Worm (Caenorhabditis elegans) whole organism, late embryonic: Measurements from ENCODE around the gene ZK1240.5.

Experiments used
- C08G9.2 ChIP-seq: sonication (generic microtip); optimal IDR thresholded peaks from 2 replicates; lab custom pipeline; 2016; ENCODE audit warnings: mild to moderate bottlenecking, missing genetic modification characterization, moderate library complexity, missing compliant biosample characterization
- C38D4.7 ChIP-seq: fragments of 200-800 bp; sonication (Bioruptor generic); optimal IDR thresholded peaks from 2 replicates; lab custom pipeline; 2018; ENCODE audit warnings: mild to moderate bottlenecking, missing genetic modification characterization, moderate library complexity, missing compliant biosample characterization
- F13H6.1 ChIP-seq: sonication (generic microtip); optimal IDR thresholded peaks from 2 replicates; lab custom pipeline; 2016; ENCODE audit warnings: missing genetic modification characterization, missing compliant biosample characterization
- K02D7.2 ChIP-seq: sonication (generic microtip); optimal IDR thresholded peaks from 2 replicates; lab custom pipeline; 2017; ENCODE audit warnings: mild to moderate bottlenecking, missing genetic modification characterization, missing compliant biosample characterization
- T23F11.4 ChIP-seq: fragments of 200-800 bp; sonication (Bioruptor generic); optimal IDR thresholded peaks from 2 replicates; lab custom pipeline; 2018; ENCODE audit warnings: mild to moderate bottlenecking, missing genetic modification characterization, missing compliant biosample characterization
- Y22D7AL.16 ChIP-seq: sonication (generic microtip); optimal IDR thresholded peaks from 2 replicates; lab custom pipeline; 2016; ENCODE audit warnings: missing genetic modification characterization, missing compliant biosample characterization
- ahr-1 ChIP-seq: sonication (generic microtip); optimal IDR thresholded peaks from 2 replicates; lab custom pipeline; 2016; ENCODE audit warnings: missing genetic modification characterization, missing compliant biosample characterization
- ceh-2 ChIP-seq: sonication (generic microtip); optimal IDR thresholded peaks from 2 replicates; lab custom pipeline; 2016; ENCODE audit warnings: missing genotype, missing genetic modification characterization, missing compliant biosample characterization
- ceh-22 ChIP-seq: sonication (generic microtip); optimal IDR thresholded peaks from 2 replicates; lab custom pipeline; 2017; ENCODE audit warnings: missing biosample characterization, missing genetic modification characterization
- ceh-48 ChIP-seq: sonication (generic microtip); optimal IDR thresholded peaks from 2 replicates; lab custom pipeline; 2016; ENCODE audit warnings: missing genetic modification characterization, inconsistent platforms, missing compliant biosample characterization
- ceh-6 ChIP-seq: fragments of 200-800 bp; sonication (Bioruptor generic); optimal IDR thresholded peaks from 2 replicates; lab custom pipeline; 2018; ENCODE audit warnings: mild to moderate bottlenecking, missing genetic modification characterization, missing compliant biosample characterization
- ceh-9 ChIP-seq: sonication (generic microtip); optimal IDR thresholded peaks from 2 replicates; lab custom pipeline; 2016; ENCODE audit warnings: mild to moderate bottlenecking, missing genetic modification characterization, inconsistent platforms, missing compliant biosample characterization
- che-1 ChIP-seq: sonication (generic microtip); optimal IDR thresholded peaks from 2 replicates; lab custom pipeline; 2016; ENCODE audit warnings: mild to moderate bottlenecking, missing genetic modification characterization, missing compliant biosample characterization
- dve-1 ChIP-seq: sonication (generic microtip); optimal IDR thresholded peaks from 2 replicates; lab custom pipeline; 2017; ENCODE audit warnings: antibody characterized with exemption, mild to moderate bottlenecking, missing genetic modification characterization, missing compliant biosample characterization
- ets-4 ChIP-seq: sonication (generic microtip); optimal IDR thresholded peaks from 2 replicates; lab custom pipeline; 2016; ENCODE audit warnings: missing genetic modification characterization, missing compliant biosample characterization
- eyg-1 ChIP-seq: sonication (generic microtip); optimal IDR thresholded peaks from 2 replicates; lab custom pipeline; 2016; ENCODE audit warnings: missing genotype, missing genetic modification characterization, missing compliant biosample characterization
- fax-1 ChIP-seq: sonication (generic microtip); optimal IDR thresholded peaks from 2 replicates; lab custom pipeline; 2016; ENCODE audit warnings: missing genotype, missing genetic modification characterization, missing compliant biosample characterization
- fkh-10 ChIP-seq: fragments of 150-350 bp; optimal IDR thresholded peaks from 2 replicates; lab custom pipeline; 2014; ENCODE audit warnings: missing biosample characterization, missing genetic modification reagents, missing genetic modification characterization
- fkh-6 ChIP-seq: sonication (generic microtip); optimal IDR thresholded peaks from 2 replicates; lab custom pipeline; 2016; ENCODE audit warnings: missing genetic modification characterization, missing compliant biosample characterization
- gmeb-2 ChIP-seq: sonication (generic microtip); optimal IDR thresholded peaks from 2 replicates; lab custom pipeline; 2016; ENCODE audit warnings: missing genetic modification characterization, inconsistent platforms, missing compliant biosample characterization
- hlh-13 ChIP-seq: fragments of 200-800 bp; sonication (Bioruptor generic); optimal IDR thresholded peaks from 2 replicates; lab custom pipeline; 2018; ENCODE audit warnings: mild to moderate bottlenecking, missing genetic modification characterization, missing compliant biosample characterization
- hlh-15 ChIP-seq: sonication (generic microtip); optimal IDR thresholded peaks from 2 replicates; lab custom pipeline; 2016; ENCODE audit warnings: missing genetic modification characterization, missing compliant biosample characterization
- hlh-6 ChIP-seq: sonication (generic microtip); optimal IDR thresholded peaks from 2 replicates; lab custom pipeline; 2016; ENCODE audit warnings: missing genotype, missing genetic modification characterization, missing compliant biosample characterization
- lim-6 ChIP-seq: sonication (generic microtip); optimal IDR thresholded peaks from 2 replicates; lab custom pipeline; 2016; ENCODE audit warnings: missing genetic modification characterization, missing compliant biosample characterization
- madf-2 ChIP-seq: sonication (generic microtip); optimal IDR thresholded peaks from 2 replicates; lab custom pipeline; 2017; ENCODE audit warnings: missing genetic modification characterization, missing compliant biosample characterization
- nhr-11 ChIP-seq: fragments of 150-350 bp; optimal IDR thresholded peaks from 2 replicates; lab custom pipeline; 2014; ENCODE audit warnings: missing biosample characterization, missing genetic modification characterization
- npax-4 ChIP-seq: sonication (generic microtip); optimal IDR thresholded peaks from 2 replicates; lab custom pipeline; 2016; ENCODE audit warnings: missing genetic modification characterization, missing compliant biosample characterization
- odd-2 ChIP-seq: sonication (generic microtip); optimal IDR thresholded peaks from 2 replicates; lab custom pipeline; 2017; ENCODE audit warnings: antibody characterized with exemption, mild to moderate bottlenecking, missing genetic modification characterization, missing compliant biosample characterization
- pag-3 ChIP-seq: sonication (generic microtip); optimal IDR thresholded peaks from 2 replicates; lab custom pipeline; 2016; ENCODE audit warnings: missing compliant biosample characterization, missing genetic modification characterization, borderline replicate concordance
- pat-9 ChIP-seq: fragments of 200-800 bp; sonication (Bioruptor generic); optimal IDR thresholded peaks from 2 replicates; lab custom pipeline; 2018; ENCODE audit warnings: mild to moderate bottlenecking, missing genetic modification characterization, moderate library complexity, missing compliant biosample characterization
- pha-4 ChIP-seq: fragments of 150-350 bp; optimal IDR thresholded peaks from 2 replicates; lab custom pipeline; 2018; ENCODE audit warnings: missing biosample characterization, missing genetic modification reagents, missing genetic modification characterization
- ref-2 ChIP-seq: sonication (generic microtip); optimal IDR thresholded peaks from 2 replicates; lab custom pipeline; 2016; ENCODE audit warnings: missing genetic modification characterization, missing compliant biosample characterization
- rnt-1 ChIP-seq: sonication (generic microtip); optimal IDR thresholded peaks from 2 replicates; lab custom pipeline; 2016; ENCODE audit warnings: missing genetic modification characterization, missing compliant biosample characterization
- sox-2 ChIP-seq: fragments of 200-800 bp; sonication (Bioruptor generic); IDR thresholded peaks from 2 replicates; pipeline ENCODE4 v1.3.6; 2022; ENCODE audit warnings: missing genetic modification reagents, missing genetic modification characterization, missing compliant biosample characterization
- sox-4 ChIP-seq: sonication (generic microtip); optimal IDR thresholded peaks from 2 replicates; lab custom pipeline; 2017; ENCODE audit warnings: mild to moderate bottlenecking, missing genetic modification characterization, inconsistent platforms, missing compliant biosample characterization
- zip-5 ChIP-seq: sonication (generic microtip); optimal IDR thresholded peaks from 2 replicates; lab custom pipeline; 2016; ENCODE audit warnings: missing genetic modification characterization, missing compliant biosample characterization

Gene ZK1240.5

DNA sequence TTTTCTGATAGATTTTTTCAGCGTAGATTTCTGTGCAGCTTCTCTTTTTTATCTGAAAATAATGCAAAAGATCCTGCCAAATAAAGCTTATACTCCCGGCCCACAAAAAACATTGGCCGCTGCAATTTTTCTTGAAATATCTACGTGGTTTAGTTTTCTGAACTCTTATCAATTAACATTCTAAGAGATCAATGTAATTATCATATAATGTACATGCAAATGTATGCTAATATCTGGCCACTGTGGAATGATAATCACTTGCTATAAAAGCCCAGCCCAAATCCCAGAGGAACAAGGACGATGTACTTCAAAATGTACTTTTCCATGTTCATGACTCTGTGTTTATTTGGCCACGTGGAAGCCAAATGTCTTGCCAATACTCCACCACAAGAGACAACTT, 36.7 kb upstream of the ZK1240.5 start, which contains the start of gene F43C11.2:
TSS of gene F43C11.2 (plus strand) at position 301 of the 400 bp plus-strand sequence.
- no peak for TF ChIP-seq zip-5 (tag; lab: Kevin White, UChicago)
- TF ChIP-seq C08G9.2 (tag; lab: Kevin White, UChicago) = no peak
- no peak for TF ChIP-seq madf-2 (tag; lab: Kevin White, UChicago)
- TF ChIP-seq K02D7.2 = no peak
- TF ChIP-seq pat-9 (tag; lab: Kevin White, UChicago) = no peak
- no peak for TF ChIP-seq fkh-6 (tag; lab: Kevin White, UChicago)
- no peak for TF ChIP-seq fkh-10 (GFP tag; lab: Kevin White, UChicago)
- TF ChIP-seq pha-4 (tag; lab: Kevin White, UChicago) = no peak
- no peak for TF ChIP-seq npax-4 (tag; lab: Kevin White, UChicago)
- no peak for TF ChIP-seq rnt-1
- TF ChIP-seq fax-1 (tag; lab: Kevin White, UChicago) = no peak
- no peak for TF ChIP-seq ceh-2 (tag; lab: Kevin White, UChicago)

DNA sequence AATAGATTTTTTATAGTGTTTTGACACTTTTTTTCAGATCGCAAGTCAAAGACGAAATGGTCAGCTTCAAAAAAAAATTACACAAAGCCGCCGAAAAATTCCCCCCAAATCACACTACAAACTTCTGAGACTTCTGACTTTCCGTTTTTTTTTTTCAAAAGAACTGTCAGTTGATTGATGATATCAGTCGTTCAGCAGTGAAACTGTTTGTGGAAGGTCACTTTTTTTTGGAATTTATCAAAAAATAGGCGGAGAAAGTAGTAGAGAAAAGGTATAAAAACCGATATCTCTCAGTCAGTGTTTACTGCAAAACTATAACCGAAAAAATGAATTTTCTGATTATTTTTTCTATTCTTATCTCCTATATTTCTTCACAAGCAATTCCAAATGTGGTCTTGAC, 35.3 kb upstream of the ZK1240.5 start, which contains the start of gene F43C11.3:
TSS of gene F43C11.3 (plus strand) at position 301 of the 400 bp plus-strand sequence.
- no peak for TF ChIP-seq zip-5 (tag; lab: Kevin White, UChicago)
- no peak for TF ChIP-seq ceh-22 (tag; lab: Kevin White, UChicago)
- TF ChIP-seq ceh-2 (tag; lab: Kevin White, UChicago) = no peak
- no peak for TF ChIP-seq nhr-11 (tag; lab: Kevin White, UChicago)
- no peak for TF ChIP-seq T23F11.4 (GFP tag; lab: Kevin White, UChicago)

DNA sequence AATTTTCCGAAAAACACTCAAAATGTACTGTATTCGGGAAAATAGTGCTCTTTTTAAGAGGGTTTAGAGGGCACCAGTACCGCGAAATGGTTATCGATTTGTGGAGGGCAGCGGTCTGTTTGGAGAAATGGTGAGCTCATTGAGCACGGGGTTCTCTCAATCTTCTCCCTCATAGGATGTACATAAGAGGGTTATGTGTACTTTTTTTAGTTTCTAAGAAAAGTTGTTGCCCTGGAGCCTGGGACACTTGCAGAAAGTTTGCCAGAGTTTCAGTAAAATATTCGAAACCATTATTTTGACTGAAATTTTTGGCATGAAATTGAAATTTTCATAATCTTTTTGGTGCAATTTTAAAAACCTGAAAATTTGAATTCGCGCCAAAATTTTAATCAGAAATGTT, 34.8 kb upstream of the ZK1240.5 start, which contains the start of gene F43C11.10:
TSS of gene F43C11.10 (minus strand) at position 101 of the 400 bp plus-strand sequence.
- TF ChIP-seq ceh-22 (tag; lab: Kevin White, UChicago) (no peak), gmeb-2 (tag; lab: Kevin White, UChicago) (no peak), madf-2 (tag; lab: Kevin White, UChicago) (no peak), K02D7.2 (no peak), odd-2 (tag; lab: Kevin White, UChicago) (no peak), rnt-1 (no peak), fax-1 (tag; lab: Kevin White, UChicago) (no peak), hlh-15 (no peak), ahr-1 (tag; lab: Kevin White, UChicago) (no peak), che-1 (no peak), dve-1 (no peak), ceh-48 (no peak), ceh-6 (no peak), hlh-6 (no peak), pat-9 (tag; lab: Kevin White, UChicago) (no peak), ref-2 (tag; lab: Kevin White, UChicago) (no peak), C38D4.7 (GFP tag; lab: Kevin White, UChicago) (no peak), eyg-1 (no peak), Y22D7AL.16 (tag; lab: Kevin White, UChicago) (no peak), hlh-13 (no peak)

DNA sequence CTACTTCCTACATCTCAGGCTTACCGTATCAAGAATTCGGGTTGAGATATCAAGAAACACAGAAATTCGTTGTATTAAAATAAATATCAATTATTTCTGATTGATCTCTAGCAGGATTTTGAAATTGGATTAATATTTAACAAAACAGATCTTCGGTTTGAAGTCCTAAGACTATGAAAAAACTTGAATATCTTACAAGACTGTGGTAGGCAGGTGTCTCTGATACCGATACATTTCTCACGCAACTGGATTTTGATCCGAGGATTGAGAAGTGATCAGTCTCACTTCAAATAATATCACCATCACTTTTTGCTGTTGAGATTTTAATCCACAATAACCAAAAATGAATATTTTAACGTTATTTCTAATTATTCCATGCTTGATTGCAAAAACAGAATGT, 28.9 kb upstream of the ZK1240.5 start, which contains the start of gene F43C11.4:
TSS of gene F43C11.4 (plus strand) at position 301 of the 400 bp plus-strand sequence.
- TF ChIP-seq ets-4 (tag; lab: Kevin White, UChicago) (no peak), F13H6.1 (tag; lab: Kevin White, UChicago) (no peak), ceh-9 (tag; lab: Kevin White, UChicago) (no peak), hlh-13 (no peak), gmeb-2 (tag; lab: Kevin White, UChicago) (no peak), sox-2 (GFP tag; lab: Robert Waterston, UW) (no peak), pha-4 (tag; lab: Kevin White, UChicago) (no peak), sox-4 (tag; lab: Kevin White, UChicago) (no peak), lim-6 (no peak), pag-3 (tag; lab: Kevin White, UChicago) (no peak), hlh-15 (no peak)
